Fruit fly (Drosophila melanogaster) whole organism, adult: ENCODE data around the gene CG4009.

Experiments used
- CG14711 ChIP-seq: fragments of 200-800 bp; sonication (Bioruptor generic); optimal IDR thresholded peaks from 2 replicates; lab custom pipeline; 2018; ENCODE audit warnings: missing biosample characterization, mild to moderate bottlenecking, missing genetic modification characterization, moderate library complexity
- CG33017 ChIP-seq: fragments of 200-800 bp; sonication (Bioruptor generic); optimal IDR thresholded peaks from 2 replicates; lab custom pipeline; 2018; ENCODE audit warnings: missing biosample characterization, mild to moderate bottlenecking, missing genetic modification characterization, moderate library complexity
- CG5204 ChIP-seq: fragments of 200-800 bp; sonication (Bioruptor generic); optimal IDR thresholded peaks from 2 replicates; lab custom pipeline; 2016; ENCODE audit warnings: missing biosample characterization, missing genetic modification characterization
- CG7045 ChIP-seq: fragments of 200-800 bp; sonication (Bioruptor generic); optimal IDR thresholded peaks from 2 replicates; lab custom pipeline; 2017; ENCODE audit warnings: missing biosample characterization, mild to moderate bottlenecking, missing genetic modification characterization
- bab1 ChIP-seq: fragments of 200-800 bp; sonication (Bioruptor generic); optimal IDR thresholded peaks from 3 replicates; lab custom pipeline; 2019; ENCODE audit warnings: missing biosample characterization, mild to moderate bottlenecking, missing genetic modification characterization, moderate library complexity
- cnc ChIP-seq, 2 experiments: fragments of >200 bp; optimal IDR thresholded peaks; 2 replicates each; lab custom pipeline; 2017
- kay ChIP-seq: fragments of 200-800 bp; sonication (Bioruptor generic); peaks from one replicate; lab custom pipeline; 2016; ENCODE audit warnings: missing biosample characterization, missing genetic modification characterization, borderline replicate concordance
- pad ChIP-seq: fragments of 200-800 bp; sonication (Bioruptor generic); optimal IDR thresholded peaks from 3 replicates; lab custom pipeline; 2017; ENCODE audit warnings: missing biosample characterization, missing genetic modification characterization, mild to moderate bottlenecking, moderate library complexity, missing genetic modification reagents
- toe ChIP-seq: fragments of 200-800 bp; sonication (Bioruptor generic); optimal IDR thresholded peaks from 2 replicates; lab custom pipeline; 2016; ENCODE audit warnings: missing biosample characterization, missing genetic modification characterization

- no peak for TF ChIP-seq CG5204 (GFP tag; lab: Kevin White, UChicago)
- no peak for TF ChIP-seq CG33017 (tag; lab: Kevin White, UChicago)
- TF ChIP-seq kay (GFP tag; lab: Kevin White, UChicago) = no peak
- TF ChIP-seq cnc (optimal IDR thresholded peaks at IDR 0.05; lab: Kevin White, UChicago) = no peak
- TF ChIP-seq bab1 (GFP tag; lab: Kevin White, UChicago) = no peak
- TF ChIP-seq CG14711 = no peak
- TF ChIP-seq pad = no peak
- no peak for TF ChIP-seq CG7045 (GFP tag; lab: Kevin White, UChicago)
- TF ChIP-seq toe = no peak
These were observed at the start of gene CG4009 for dm6 chr3R:17035945-17036344.
